Worm (Caenorhabditis elegans) whole organism, L1 larva: ENCODE data around the gene F45D3.2.

Experiments used
- elt-3 ChIP-seq, 6 experiments: fragments of 150-350 bp in 1 of 6; sonication (generic microtip); optimal IDR thresholded peaks; 2 replicates each; lab custom pipeline; 2017 to 2018; ENCODE audit warnings: missing biosample characterization in 6 of 6, missing genetic modification characterization in 6 of 6, inconsistent platforms in 1 of 6
- unc-62 ChIP-seq: fragments of 150-350 bp; optimal IDR thresholded peaks from 2 replicates; lab custom pipeline; 2014; ENCODE audit warnings: missing biosample characterization, missing genetic modification reagents, missing genetic modification characterization

ce11 chrV:12540018-12540417 lies 821 bp upstream of the F45D3.2 start:
- TF ChIP-seq elt-3 (tag; optimal IDR thresholded peaks at IDR 0.05; lab: Kevin White, UChicago) (no peak), unc-62 (GFP tag; lab: Kevin White, UChicago) (no peak)
